Worm (Caenorhabditis elegans) whole organism, L1 larva: ENCODE measurements around the gene col-13.

Experiments used
- C04F5.9 ChIP-seq: sonication (generic microtip); optimal IDR thresholded peaks from 2 replicates; lab custom pipeline; 2016; ENCODE audit warnings: missing genetic modification characterization, missing compliant biosample characterization
- C34B4.2 ChIP-seq: sonication (generic microtip); optimal IDR thresholded peaks from 2 replicates; lab custom pipeline; 2017; ENCODE audit warnings: mild to moderate bottlenecking, missing genetic modification characterization, missing compliant biosample characterization
- aha-1 ChIP-seq: fragments of 150-350 bp; optimal IDR thresholded peaks from 2 replicates; lab custom pipeline; 2014; ENCODE audit warnings: missing biosample characterization, missing genetic modification characterization
- alr-1 ChIP-seq: fragments of 200-800 bp; sonication (Bioruptor generic); optimal IDR thresholded peaks from 2 replicates; lab custom pipeline; 2018; ENCODE audit warnings: borderline replicate concordance, mild to moderate bottlenecking, missing genetic modification characterization, missing compliant biosample characterization
- aly-2 ChIP-seq: fragments of 150-350 bp; optimal IDR thresholded peaks from 2 replicates; lab custom pipeline; 2014; ENCODE audit warnings: missing biosample characterization, missing genetic modification characterization
- blmp-1 ChIP-seq: fragments of 150-350 bp; optimal IDR thresholded peaks from 2 replicates; lab custom pipeline; 2014; ENCODE audit warnings: missing biosample characterization, missing genetic modification characterization
- ceh-8 ChIP-seq: fragments of 200-800 bp; sonication (Bioruptor generic); optimal IDR thresholded peaks from 2 replicates; lab custom pipeline; 2018; ENCODE audit warnings: mild to moderate bottlenecking, missing genetic modification characterization, moderate library complexity, missing compliant biosample characterization
- ceh-88 ChIP-seq: fragments of 200-800 bp; sonication (Bioruptor generic); IDR thresholded peaks from 2 replicates; pipeline ENCODE4 v1.3.6; 2022; ENCODE audit warnings: missing genetic modification characterization, missing compliant biosample characterization
- ceh-90 ChIP-seq: sonication (generic microtip); optimal IDR thresholded peaks from 2 replicates; lab custom pipeline; 2016; ENCODE audit warnings: missing genetic modification characterization, missing compliant biosample characterization
- ces-1 ChIP-seq: fragments of 150-350 bp; optimal IDR thresholded peaks from 2 replicates; lab custom pipeline; 2014; ENCODE audit warnings: missing biosample characterization, missing genetic modification reagents, missing genetic modification characterization
- dpl-1 ChIP-seq, 3 experiments: fragments of 150-350 bp in 2 of 3; sonication (generic microtip) in 1 of 3; optimal IDR thresholded peaks; 2 replicates each; lab custom pipeline; 2014 to 2017; ENCODE audit warnings: missing biosample characterization in 3 of 3, missing genetic modification characterization in 3 of 3, missing genetic modification reagents in 3 of 3
- dsc-1 ChIP-seq: sonication (generic microtip); optimal IDR thresholded peaks from 2 replicates; lab custom pipeline; 2016; ENCODE audit warnings: mild to moderate bottlenecking, missing genetic modification characterization, missing compliant biosample characterization
- efl-3 ChIP-seq: fragments of 200-800 bp; sonication (Bioruptor generic); optimal IDR thresholded peaks from 2 replicates; lab custom pipeline; 2018; ENCODE audit warnings: mild to moderate bottlenecking, missing genetic modification characterization, missing compliant biosample characterization
- egl-13 ChIP-seq: sonication (generic microtip); optimal IDR thresholded peaks from 2 replicates; lab custom pipeline; 2016; ENCODE audit warnings: missing genotype, missing genetic modification reagents, missing genetic modification characterization, missing compliant biosample characterization
- elt-2 ChIP-seq: sonication (generic microtip); optimal IDR thresholded peaks from 2 replicates; lab custom pipeline; 2016; ENCODE audit warnings: missing genetic modification characterization, mild to moderate bottlenecking, inconsistent platforms, missing compliant biosample characterization, missing genetic modification reagents
- elt-3 ChIP-seq, 6 experiments: fragments of 150-350 bp in 1 of 6; sonication (generic microtip); optimal IDR thresholded peaks; 2 replicates each; lab custom pipeline; 2017 to 2018; ENCODE audit warnings: missing biosample characterization in 6 of 6, missing genetic modification characterization in 6 of 6, inconsistent platforms in 1 of 6
- ets-5 ChIP-seq: fragments of 200-800 bp; sonication (Bioruptor generic); IDR thresholded peaks from 2 replicates; pipeline ENCODE4 v1.3.6; 2022; ENCODE audit warnings: missing genetic modification characterization, missing compliant biosample characterization
- fos-1 ChIP-seq: fragments of 150-350 bp; optimal IDR thresholded peaks from 2 replicates; lab custom pipeline; 2014; ENCODE audit warnings: missing biosample characterization, missing genetic modification characterization
- grh-1 ChIP-seq: fragments of 200-800 bp; sonication (Bioruptor generic); IDR thresholded peaks from 2 replicates; pipeline ENCODE4 v1.3.6; 2022; ENCODE audit warnings: missing genetic modification reagents, missing genetic modification characterization, missing compliant biosample characterization
- hlh-17 ChIP-seq: fragments of 200-800 bp; sonication (Bioruptor generic); optimal IDR thresholded peaks from 2 replicates; lab custom pipeline; 2018; ENCODE audit warnings: missing genetic modification characterization, mild to moderate bottlenecking, missing compliant biosample characterization, moderate library complexity, borderline replicate concordance
- hlh-4 ChIP-seq: sonication (generic microtip); optimal IDR thresholded peaks from 2 replicates; lab custom pipeline; 2016; ENCODE audit warnings: mild to moderate bottlenecking, missing genetic modification characterization, missing compliant biosample characterization
- hpl-2 ChIP-seq: fragments of 150-350 bp; optimal IDR thresholded peaks from 2 replicates; lab custom pipeline; 2014; ENCODE audit warnings: missing biosample characterization, missing genetic modification reagents, missing genetic modification characterization
- jun-1 ChIP-seq: fragments of 150-350 bp; optimal IDR thresholded peaks from 2 replicates; lab custom pipeline; 2014; ENCODE audit warnings: missing biosample characterization, missing genetic modification reagents, missing genetic modification characterization
- lin-13 ChIP-seq: fragments of 150-350 bp; optimal IDR thresholded peaks from 2 replicates; lab custom pipeline; 2014; ENCODE audit warnings: missing biosample characterization, missing genetic modification reagents, missing genetic modification characterization
- lin-14 ChIP-seq: fragments of 200-800 bp; sonication (Bioruptor generic); optimal IDR thresholded peaks from 2 replicates; lab custom pipeline; 2018; ENCODE audit warnings: mild to moderate bottlenecking, missing genetic modification characterization, moderate library complexity, missing compliant biosample characterization
- lin-15B ChIP-seq: fragments of 150-350 bp; sonication (generic microtip); optimal IDR thresholded peaks from 3 replicates; lab custom pipeline; 2014; ENCODE audit warnings: missing biosample characterization, missing genetic modification characterization
- lin-35 ChIP-seq, 2 experiments: fragments of 150-350 bp; optimal IDR thresholded peaks; 2 replicates each; lab custom pipeline; 2014; ENCODE audit warnings: missing biosample characterization in 2 of 2, missing genetic modification characterization in 2 of 2, missing genetic modification reagents in 2 of 2
- lir-3 ChIP-seq: sonication (generic microtip); optimal IDR thresholded peaks from 2 replicates; lab custom pipeline; 2016; ENCODE audit warnings: mild to moderate bottlenecking, missing genetic modification characterization, moderate library complexity, missing compliant biosample characterization; ENCODE audit not compliant: poor library complexity
- lsy-2 ChIP-seq, 2 experiments: fragments of 150-350 bp; optimal IDR thresholded peaks; 2 replicates each; lab custom pipeline; 2014; ENCODE audit warnings: missing biosample characterization in 2 of 2, missing genetic modification characterization in 2 of 2
- mdl-1 ChIP-seq, 2 experiments: fragments of 150-350 bp; optimal IDR thresholded peaks; 2 replicates each; lab custom pipeline; 2014 to 2017; ENCODE audit warnings: missing biosample characterization in 2 of 2, missing genetic modification characterization in 2 of 2, inconsistent platforms in 1 of 2
- mef-2 ChIP-seq: fragments of 150-350 bp; optimal IDR thresholded peaks from 2 replicates; lab custom pipeline; 2014; ENCODE audit warnings: missing biosample characterization, missing genetic modification characterization
- mep-1 ChIP-seq: fragments of 150-350 bp; optimal IDR thresholded peaks from 2 replicates; lab custom pipeline; 2014; ENCODE audit warnings: missing biosample characterization, missing genetic modification characterization
- nhr-11 ChIP-seq: fragments of 150-350 bp; optimal IDR thresholded peaks from 2 replicates; lab custom pipeline; 2014; ENCODE audit warnings: missing biosample characterization, missing genetic modification characterization
- nhr-237 ChIP-seq: fragments of 150-350 bp; optimal IDR thresholded peaks from 2 replicates; lab custom pipeline; 2014; ENCODE audit warnings: missing biosample characterization, missing genetic modification characterization
- nhr-28 ChIP-seq: fragments of 150-350 bp; optimal IDR thresholded peaks from 2 replicates; lab custom pipeline; 2014; ENCODE audit warnings: missing biosample characterization, missing genetic modification characterization
- nhr-47 ChIP-seq: sonication (generic microtip); optimal IDR thresholded peaks from 2 replicates; lab custom pipeline; 2016; ENCODE audit warnings: mild to moderate bottlenecking, missing genetic modification characterization, moderate library complexity, missing compliant biosample characterization
- nhr-71 ChIP-seq: sonication (generic microtip); optimal IDR thresholded peaks from 2 replicates; lab custom pipeline; 2016; ENCODE audit warnings: mild to moderate bottlenecking, missing genetic modification characterization, moderate library complexity, missing compliant biosample characterization
- nhr-76 ChIP-seq: sonication (generic microtip); optimal IDR thresholded peaks from 2 replicates; lab custom pipeline; 2017; ENCODE audit warnings: missing biosample characterization, missing genetic modification characterization
- nhr-84 ChIP-seq: sonication (generic microtip); optimal IDR thresholded peaks from 2 replicates; lab custom pipeline; 2017; ENCODE audit warnings: missing biosample characterization, missing genetic modification characterization
- nhr-90 ChIP-seq: sonication (generic microtip); optimal IDR thresholded peaks from 2 replicates; lab custom pipeline; 2016; ENCODE audit warnings: mild to moderate bottlenecking, missing genetic modification characterization, missing compliant biosample characterization; ENCODE audit not compliant: poor library complexity
- pag-3 ChIP-seq: sonication (generic microtip); optimal IDR thresholded peaks from 2 replicates; lab custom pipeline; 2017; ENCODE audit warnings: missing genetic modification characterization, mild to moderate bottlenecking, missing compliant biosample characterization, antibody characterized with exemption, borderline replicate concordance; ENCODE audit not compliant: insufficient read depth
- pax-3 ChIP-seq: fragments of 200-800 bp; sonication (Bioruptor generic); optimal IDR thresholded peaks from 2 replicates; lab custom pipeline; 2018; ENCODE audit warnings: mild to moderate bottlenecking, missing genetic modification characterization, moderate library complexity, missing compliant biosample characterization
- skn-1 ChIP-seq: fragments of 150-350 bp; optimal IDR thresholded peaks from 2 replicates; lab custom pipeline; 2014; ENCODE audit warnings: missing biosample characterization, missing genetic modification characterization
- snu-23 ChIP-seq: sonication (generic microtip); optimal IDR thresholded peaks from 2 replicates; lab custom pipeline; 2016; ENCODE audit warnings: missing genetic modification characterization, missing compliant biosample characterization
- sptf-1 ChIP-seq: fragments of 150-350 bp; optimal IDR thresholded peaks from 2 replicates; lab custom pipeline; 2014; ENCODE audit warnings: missing biosample characterization, missing genetic modification characterization
- unc-30 ChIP-seq: sonication (generic microtip); optimal IDR thresholded peaks from 2 replicates; lab custom pipeline; 2017; ENCODE audit warnings: missing biosample characterization, missing genetic modification characterization
- unc-62 ChIP-seq: fragments of 150-350 bp; optimal IDR thresholded peaks from 2 replicates; lab custom pipeline; 2014; ENCODE audit warnings: missing biosample characterization, missing genetic modification reagents, missing genetic modification characterization
- unc-86 ChIP-seq: sonication (generic microtip); optimal IDR thresholded peaks from 2 replicates; lab custom pipeline; 2016; ENCODE audit warnings: missing genetic modification characterization, missing compliant biosample characterization
- unc-98 ChIP-seq: fragments of 200-800 bp; sonication (Bioruptor generic); IDR thresholded peaks from 2 replicates; pipeline ENCODE4 v1.3.6; 2022; ENCODE audit warnings: missing genetic modification characterization, missing compliant biosample characterization
- vab-15 ChIP-seq: sonication (generic microtip); optimal IDR thresholded peaks from 2 replicates; lab custom pipeline; 2017; ENCODE audit warnings: missing genotype, mild to moderate bottlenecking, missing genetic modification characterization, missing compliant biosample characterization
- ztf-11 ChIP-seq, 2 experiments: sonication (generic microtip); optimal IDR thresholded peaks; 2 replicates each; lab custom pipeline; 2016 to 2017; ENCODE audit warnings: missing genetic modification characterization in 2 of 2, missing biosample characterization in 1 of 2, missing compliant biosample characterization in 1 of 2

Gene col-13

ce11 chrV:10466607-10467092 lies 44.9 kb upstream of the col-13 start (continued):
- TF ChIP-seq aly-2 (tag; lab: Kevin White, UChicago) (peak; percentile 78), nhr-11 (tag; lab: Kevin White, UChicago) (peak; percentile 93), ets-5 (GFP tag; lab: Robert Waterston, UW) (no peak), C04F5.9 (peak; percentile 50), hpl-2 (GFP tag; lab: Kevin White, UChicago) (peak; percentile 44), elt-3 (tag; optimal IDR thresholded peaks at IDR 0.05; lab: Kevin White, UChicago) (peak in 4 of 6 experiments; percentile 90 to 97 (median 93)), hlh-17 (GFP tag; lab: Kevin White, UChicago) (no peak), vab-15 (tag; lab: Kevin White, UChicago) (peak; percentile 67), nhr-237 (peak; percentile 96), blmp-1 (tag; lab: Kevin White, UChicago) (peak; percentile 94), efl-3 (GFP tag; lab: Kevin White, UChicago) (no peak), ztf-11 (tag; optimal IDR thresholded peaks at IDR 0.05; lab: Kevin White, UChicago) (peak in 1 of 2 experiments; percentile 46), ceh-90 (tag; lab: Kevin White, UChicago) (peak; percentile 9), mef-2 (tag; lab: Kevin White, UChicago) (peak; percentile 70), lin-14 (GFP tag; lab: Kevin White, UChicago) (peak; percentile 100), snu-23 (GFP tag; lab: Kevin White, UChicago) (peak; percentile 98), nhr-47 (tag; lab: Kevin White, UChicago) (peak; percentile 95), pax-3 (tag; lab: Kevin White, UChicago) (peak; percentile 90), nhr-90 (tag; lab: Kevin White, UChicago) (peak; percentile 90), nhr-28 (tag; lab: Kevin White, UChicago) (no peak), ceh-88 (GFP tag; lab: Robert Waterston, UW) (peak; percentile 72; the same call in 1 of the 2 replicates), unc-30 (tag; lab: Kevin White, UChicago) (no peak), lsy-2 (tag; optimal IDR thresholded peaks at IDR 0.05; lab: Kevin White, UChicago) (peak; percentile 85 to 93), hlh-4 (tag; lab: Kevin White, UChicago) (no peak), elt-2 (tag; lab: Kevin White, UChicago) (peak; percentile 69), skn-1 (tag; lab: Kevin White, UChicago) (peak; percentile 77), nhr-84 (no peak), unc-98 (GFP tag; lab: Robert Waterston, UW) (no peak; the same call in 1 of the 2 replicates), lin-13 (GFP tag; lab: Kevin White, UChicago) (peak; percentile 89), ces-1 (GFP tag; lab: Kevin White, UChicago) (peak; percentile 26), aha-1 (peak; percentile 100), dsc-1 (tag; lab: Kevin White, UChicago) (peak; percentile 92), dpl-1 (GFP tag; optimal IDR thresholded peaks at IDR 0.05; lab: Kevin White, UChicago) (peak; percentile 62 to 71 (median 64)), mdl-1 (tag; optimal IDR thresholded peaks at IDR 0.05; lab: Kevin White, UChicago) (peak; percentile 90 to 99), lin-35 (GFP tag; optimal IDR thresholded peaks at IDR 0.05; lab: Kevin White, UChicago) (peak; percentile 85 to 88), pag-3 (tag; lab: Kevin White, UChicago) (no peak), nhr-71 (tag; lab: Kevin White, UChicago) (peak; percentile 98), lir-3 (tag; lab: Kevin White, UChicago) (peak; percentile 75), mep-1 (tag; lab: Kevin White, UChicago) (peak; percentile 95), egl-13 (tag; lab: Kevin White, UChicago) (peak; percentile 93), alr-1 (tag; lab: Kevin White, UChicago) (no peak), lin-15B (peak; percentile 39), unc-86 (peak; percentile 95), unc-62 (GFP tag; lab: Kevin White, UChicago) (no peak), grh-1 (GFP tag; lab: Robert Waterston, UW) (peak; percentile 74), fos-1 (tag; lab: Kevin White, UChicago) (peak; percentile 95), C34B4.2 (no peak), jun-1 (tag; lab: Kevin White, UChicago) (peak; percentile 92), sptf-1 (no peak), nhr-76 (tag; lab: Kevin White, UChicago) (peak; percentile 47), ceh-8 (GFP tag; lab: Kevin White, UChicago) (peak; percentile 77)
